Fruit fly (Drosophila melanogaster): ENCODE measurements around the gene glec.

DNA sequence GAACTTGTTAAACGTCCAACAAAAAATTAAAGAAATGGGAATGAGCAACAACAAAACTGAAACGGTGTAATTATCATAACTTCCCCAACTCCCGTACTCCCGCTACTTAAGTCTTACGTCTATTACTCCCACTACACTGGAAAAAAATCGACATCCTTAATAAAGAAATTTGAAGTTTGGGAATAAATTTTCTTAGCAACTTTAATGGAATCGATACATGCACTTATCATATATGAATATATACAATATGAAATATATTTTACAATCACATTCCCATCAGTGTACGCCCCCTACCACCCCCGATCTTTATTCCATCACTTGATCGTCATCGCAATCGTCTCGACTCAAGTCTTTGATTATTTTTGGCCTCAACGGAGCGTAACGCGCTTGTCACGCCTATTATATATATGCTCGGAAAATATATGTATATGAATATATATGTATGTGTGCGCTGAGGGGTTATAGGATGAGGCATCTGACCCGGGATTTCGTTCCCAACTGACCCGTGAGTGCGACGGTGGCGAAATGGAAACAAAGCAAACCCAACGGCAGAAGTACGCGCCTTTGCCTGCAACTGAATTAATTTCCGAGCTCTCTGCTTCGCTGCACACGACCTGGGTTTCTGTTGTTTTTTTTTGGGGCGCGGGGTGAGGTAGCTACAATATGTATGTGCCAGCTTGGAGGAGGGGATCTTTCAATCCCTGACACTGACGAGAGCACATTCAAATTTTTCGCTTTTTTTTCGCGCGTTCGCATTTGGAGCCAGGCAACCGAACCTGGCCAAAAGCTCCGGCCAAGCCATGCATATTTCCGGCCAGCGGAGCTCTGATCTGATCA lies 21.6 kb downstream of the glec start:
- no peak for TF ChIP-seq br (GFP tag; optimal IDR thresholded peaks at IDR 0.05)
- TF ChIP-seq Dif (GFP tag; optimal IDR thresholded peaks at IDR 0.05; ENCODE audit: partially characterized antibody) = no peak
- no peak for TF ChIP-seq CG32264 (GFP tag; optimal IDR thresholded peaks at IDR 0.05)
- TF ChIP-seq HLH106 (tag; optimal IDR thresholded peaks at IDR 0.05) = no peak
- no peak for TF ChIP-seq GATAd (GFP tag; optimal IDR thresholded peaks at IDR 0.05)
- no peak for TF ChIP-seq tai (GFP tag; optimal IDR thresholded peaks at IDR 0.05)
- no peak for TF ChIP-seq sv (GFP tag; optimal IDR thresholded peaks at IDR 0.05)
- TF ChIP-seq jim (GFP tag; optimal IDR thresholded peaks at IDR 0.05) = peak; percentile 87

All from whole organism, wandering third instar larva.